Fruit fly (Drosophila melanogaster) Kc167 (cell line): ENCODE results near the gene HUWE1.

Experiments
- Myc ChIP-seq: fragments of >200 bp; optimal IDR thresholded peaks from 2 replicates; lab custom pipeline; 2017; ENCODE audit warnings: missing external identifiers
- h ChIP-seq: fragments of >200 bp; optimal IDR thresholded peaks from 3 replicates; lab custom pipeline; 2018; ENCODE audit warnings: missing external identifiers
- insv ChIP-seq: fragments of >200 bp; optimal IDR thresholded peaks from 3 replicates; lab custom pipeline; 2018; ENCODE audit warnings: missing external identifiers
- psq ChIP-seq: fragments of >200 bp; optimal IDR thresholded peaks from 2 replicates; lab custom pipeline; 2017; ENCODE audit warnings: missing external identifiers
- ttk ChIP-seq: sonication (Bioruptor generic); optimal IDR thresholded peaks from 2 replicates; lab custom pipeline; 2017; ENCODE audit warnings: missing external identifiers

dm6 chrX:15733192-15733892 is 20.9 kb downstream of the HUWE1 start:
- TF ChIP-seq psq = no peak
- TF ChIP-seq insv (lab: Kevin White, UChicago) = no peak
- no peak for TF ChIP-seq h (lab: Kevin White, UChicago)
- TF ChIP-seq ttk (lab: Kevin White, UChicago) = no peak
- TF ChIP-seq Myc = no peak
